Fruit fly (Drosophila melanogaster): Measurements from ENCODE around the gene crn.
A peak's percentile ranks its signal among the peaks of the same experiment; 100 is the strongest.

The crn gene

DNA sequence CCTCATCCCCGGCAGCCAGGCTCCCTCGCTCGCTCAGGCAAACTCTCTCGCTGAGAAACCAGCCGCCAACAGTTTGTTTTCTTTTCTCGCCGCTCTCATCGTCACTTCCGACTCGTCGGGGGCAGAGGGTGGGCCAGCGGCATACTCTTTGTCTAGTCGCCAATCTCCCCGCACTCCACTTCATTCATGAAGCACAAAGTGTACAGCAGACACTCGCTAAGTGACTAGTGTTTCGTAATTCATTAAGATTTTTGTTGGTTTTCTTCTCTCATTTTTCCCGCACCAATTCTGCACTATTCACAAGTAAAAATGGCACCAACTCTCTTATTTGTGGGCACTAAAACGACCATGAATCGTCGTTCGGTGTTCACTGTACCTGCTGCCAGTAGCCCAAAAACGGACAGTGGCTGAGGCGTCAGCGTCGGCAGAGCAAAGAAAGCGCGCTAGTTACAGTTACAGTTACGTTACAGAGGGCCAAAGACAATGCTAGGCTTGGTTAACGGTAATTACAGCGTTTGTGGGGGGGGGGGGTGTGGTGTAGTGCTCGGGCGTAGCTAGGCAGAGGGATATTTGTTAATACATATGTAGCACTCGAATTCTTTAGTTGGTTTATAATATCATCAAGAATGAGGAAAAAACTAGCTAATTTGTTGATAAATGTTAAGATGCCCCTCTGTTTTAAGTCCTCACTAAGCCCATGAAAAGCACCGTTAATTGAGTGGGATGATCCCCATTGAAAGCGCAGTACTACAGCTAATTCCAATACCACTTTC lies 47.8 kb upstream of the crn start (continued):
- TF ChIP-seq dan (GFP tag; IDR thresholded peaks at IDR 0.05) (peak; percentile 91), cas (GFP tag; IDR thresholded peaks at IDR 0.05) (peak; percentile 90), gfzf (GFP tag; optimal IDR thresholded peaks at IDR 0.05) (peak; percentile 41), zfh2 (GFP tag; optimal IDR thresholded peaks at IDR 0.05) (peak; percentile 98), CG31388 (GFP tag; optimal IDR thresholded peaks at IDR 0.05) (peak; percentile 97), MBD-R2 (GFP tag; IDR thresholded peaks at IDR 0.05) (peak; percentile 98), dmrt99B (tag; optimal IDR thresholded peaks at IDR 0.05) (peak; percentile 99), Ravus (GFP tag; IDR thresholded peaks at IDR 0.05) (peak; percentile 96), Mad (GFP tag; optimal IDR thresholded peaks at IDR 0.05) (peak; percentile 98), CG1792 (GFP tag; optimal IDR thresholded peaks at IDR 0.05) (peak; percentile 98), hbn (GFP tag; IDR thresholded peaks at IDR 0.05; ENCODE audit: partially characterized antibody) (no peak), CG6813 (GFP tag; optimal IDR thresholded peaks at IDR 0.05) (peak; percentile 98), CG7963 (GFP tag; IDR thresholded peaks at IDR 0.05; ENCODE audit: partially characterized antibody) (no peak), Drgx (GFP tag; IDR thresholded peaks at IDR 0.05) (peak; percentile 97), CG1603 (tag; optimal IDR thresholded peaks at IDR 0.05) (peak; percentile 99), D (optimal IDR thresholded peaks at IDR 0.05) (no peak), D (GFP tag; optimal IDR thresholded peaks at IDR 0.05) (peak; percentile 98), CG11093 (GFP tag; IDR thresholded peaks at IDR 0.05) (peak; percentile 98), CG8388 (GFP tag; optimal IDR thresholded peaks at IDR 0.05) (peak; percentile 98), CG8765 (GFP tag; IDR thresholded peaks at IDR 0.05) (peak; percentile 91), schlank (tag; optimal IDR thresholded peaks at IDR 0.05) (peak; percentile 97), HHEX (GFP tag; optimal IDR thresholded peaks at IDR 0.05) (peak; percentile 98), Awh (GFP tag; IDR thresholded peaks at IDR 0.05) (peak; percentile 99), CG1832 (GFP tag; optimal IDR thresholded peaks at IDR 0.05) (no peak), ac (GFP tag; optimal IDR thresholded peaks at IDR 0.05) (peak; percentile 91), tna (GFP tag; IDR thresholded peaks at IDR 0.05; ENCODE audit: partially characterized antibody) (no peak), E2f2 (GFP tag; IDR thresholded peaks at IDR 0.05) (peak; percentile 87), otp (GFP tag; IDR thresholded peaks at IDR 0.05) (peak; percentile 99), Side (GFP tag; optimal IDR thresholded peaks at IDR 0.05) (peak; percentile 99), eyg (GFP tag; optimal IDR thresholded peaks at IDR 0.05) (peak; percentile 96), br (optimal IDR thresholded peaks at IDR 0.05) (no peak), CG14667 (GFP tag; IDR thresholded peaks at IDR 0.05) (peak; percentile 98), Sry-β (GFP tag; optimal IDR thresholded peaks at IDR 0.05) (peak; percentile 68), CG12659 (GFP tag; optimal IDR thresholded peaks at IDR 0.05) (peak; percentile 99), Ssrp (tag; optimal IDR thresholded peaks at IDR 0.05) (peak; percentile 98), h (optimal IDR thresholded peaks at IDR 0.05) (no peak), unc-4 (GFP tag; IDR thresholded peaks at IDR 0.05; ENCODE audit: partially characterized antibody) (no peak), lmd (GFP tag; IDR thresholded peaks at IDR 0.05) (peak; percentile 99), NfI (GFP tag; optimal IDR thresholded peaks at IDR 0.05) (peak; percentile 99), trh (GFP tag; optimal IDR thresholded peaks at IDR 0.05) (peak; percentile 96), CG6654 (GFP tag; optimal IDR thresholded peaks at IDR 0.05) (peak; percentile 92), HmgZ (tag; optimal IDR thresholded peaks at IDR 0.05) (peak; percentile 99), CG1529 (GFP tag; optimal IDR thresholded peaks at IDR 0.05) (peak; percentile 99), Lhr (GFP tag; optimal IDR thresholded peaks at IDR 0.05) (peak; percentile 97), Chrac-16 (GFP tag; optimal IDR thresholded peaks at IDR 0.05) (peak; percentile 99), CG6175 (GFP tag; IDR thresholded peaks at IDR 0.05) (peak; percentile 95), Lpt (GFP tag; optimal IDR thresholded peaks at IDR 0.05) (no peak), BEAF-32 (GFP tag; optimal IDR thresholded peaks at IDR 0.05) (peak; percentile 17), danr (GFP tag; IDR thresholded peaks at IDR 0.05) (peak; percentile 97), CG43689 (GFP tag; IDR thresholded peaks at IDR 0.05) (peak; percentile 96)
